Worm (Caenorhabditis elegans) whole organism, early embryonic: Measurements from ENCODE around the gene C10A4.9.

Source experiments
- ama-1 ChIP-seq: fragments of 150-350 bp; optimal IDR thresholded peaks from 2 replicates; lab custom pipeline; 2014
- ceh-36 ChIP-seq: sonication (generic microtip); optimal IDR thresholded peaks from 2 replicates; lab custom pipeline; 2016; ENCODE audit warnings: missing genetic modification characterization, inconsistent platforms, missing compliant biosample characterization
- ets-7 ChIP-seq: sonication (generic microtip); optimal IDR thresholded peaks from 2 replicates; lab custom pipeline; 2016; ENCODE audit warnings: missing genotype, missing genetic modification characterization, missing compliant biosample characterization
- flt-1 ChIP-seq: fragments of 200-800 bp; sonication (Bioruptor generic); IDR thresholded peaks from 2 replicates; pipeline ENCODE4 v1.3.6; 2022; ENCODE audit warnings: missing genetic modification characterization, missing compliant biosample characterization
- hnd-1 ChIP-seq: sonication (generic microtip); optimal IDR thresholded peaks from 2 replicates; lab custom pipeline; 2016; ENCODE audit warnings: missing genetic modification characterization, missing compliant biosample characterization

DNA sequence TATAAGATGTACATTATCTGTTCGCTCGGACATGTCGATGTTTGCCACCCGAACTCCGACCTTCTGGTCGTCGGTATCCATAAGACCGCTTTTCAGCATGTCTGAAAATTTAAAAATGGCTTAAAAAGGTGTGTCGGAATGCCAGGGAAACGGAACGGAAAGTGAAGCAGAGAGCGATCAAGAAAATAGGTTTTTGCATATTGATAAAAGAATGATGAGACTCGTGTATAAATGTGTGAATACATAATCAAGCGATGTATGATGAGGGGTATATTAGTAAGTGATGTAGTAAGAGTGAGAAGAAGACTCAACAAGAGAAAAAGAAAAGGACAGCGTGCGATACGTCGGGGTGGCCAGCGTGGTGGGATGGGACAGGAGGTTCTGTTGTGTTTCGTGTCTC lies 21.8 kb downstream of the C10A4.9 start, which contains the start of gene acl-12:
- TF ChIP-seq ceh-36 (tag; lab: Kevin White, UChicago) (no peak), ama-1 (lab: Kevin White, UChicago) (no peak), flt-1 (GFP tag; lab: Robert Waterston, UW) (no peak), ets-7 (tag; lab: Kevin White, UChicago) (no peak), hnd-1 (no peak)
